Worm (Caenorhabditis elegans): ENCODE measurements around the gene C34D1.4.

DNA sequence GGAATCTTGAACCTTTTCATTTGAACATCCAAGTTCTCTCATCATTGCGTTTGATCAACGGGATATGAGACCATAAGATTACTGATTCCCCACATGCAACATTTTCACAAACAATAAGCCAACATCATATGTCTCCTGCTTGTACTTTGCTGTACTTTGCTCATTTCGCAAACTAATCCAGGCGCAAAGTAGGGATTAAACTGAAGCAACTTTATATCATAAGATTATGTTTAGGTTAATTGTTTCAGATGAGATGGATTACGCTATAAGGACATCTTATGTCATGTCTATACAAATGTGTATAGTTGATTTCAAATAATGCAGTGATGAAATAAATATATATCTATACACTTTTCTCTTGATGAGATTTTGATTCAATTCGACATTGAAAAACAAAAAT, 29.6 kb downstream of the C34D1.4 start:
- no peak for TF ChIP-seq nhr-11 (tag; optimal IDR thresholded peaks at IDR 0.05)
- no peak for TF ChIP-seq skn-1 (tag; optimal IDR thresholded peaks at IDR 0.05)
